Fruit fly (Drosophila melanogaster): ENCODE data around the gene Coq6.

Coq6 gene

DNA sequence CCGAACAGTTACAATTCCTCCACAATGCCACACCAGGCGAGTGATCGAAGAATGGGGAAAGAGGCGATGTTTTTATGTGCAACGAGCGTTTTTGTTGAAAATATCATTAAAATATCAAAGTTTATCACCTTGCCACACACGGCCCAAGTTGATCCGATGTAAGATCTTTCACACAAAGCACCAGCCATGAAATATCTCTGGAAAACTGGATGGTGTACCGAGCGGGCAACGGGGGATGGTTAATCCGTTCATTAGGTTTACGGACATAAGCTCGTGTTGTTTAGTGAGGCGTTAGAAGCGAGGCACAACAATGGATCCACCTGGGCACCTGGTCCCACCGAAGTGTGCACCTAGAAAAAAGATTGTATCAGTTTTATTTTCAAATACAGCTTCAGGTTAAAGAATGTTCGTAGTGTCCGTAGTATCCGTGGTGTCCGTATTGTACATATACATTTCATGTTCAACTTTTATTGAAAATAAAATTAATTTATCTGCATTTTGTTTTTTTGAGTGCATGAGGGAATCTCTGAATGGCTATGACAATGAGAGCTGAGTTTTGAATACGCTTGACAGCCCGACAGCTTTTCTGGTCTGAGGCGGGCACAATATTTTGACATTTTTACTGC, 35.4 kb downstream of the Coq6 start (continued):
- TF ChIP-seq Hand (GFP tag; optimal IDR thresholded peaks at IDR 0.05) (no peak), sug (tag; optimal IDR thresholded peaks at IDR 0.05) (no peak), CG2129 (GFP tag; IDR thresholded peaks at IDR 0.05; ENCODE audit: partially characterized antibody) (no peak), Myb (GFP tag; optimal IDR thresholded peaks at IDR 0.05) (peak; percentile 14), psq (GFP tag; optimal IDR thresholded peaks at IDR 0.05) (no peak), CG18262 (tag; optimal IDR thresholded peaks at IDR 0.05) (peak; percentile 76), CG1024 (GFP tag; IDR thresholded peaks at IDR 0.05) (no peak), CG7987 (GFP tag; optimal IDR thresholded peaks at IDR 0.05) (no peak), CG15073 (GFP tag; optimal IDR thresholded peaks at IDR 0.05) (no peak), CG18011 (GFP tag; optimal IDR thresholded peaks at IDR 0.05) (no peak), ap (GFP tag; IDR thresholded peaks at IDR 0.05) (no peak), ase (GFP tag; IDR thresholded peaks at IDR 0.05) (peak; percentile 11; the same call in 1 of the 3 replicates), Optix (GFP tag; IDR thresholded peaks at IDR 0.05) (peak; percentile 45; the same call in 1 of the 3 replicates), tll (GFP tag; optimal IDR thresholded peaks at IDR 0.05) (no peak), bbx (GFP tag; IDR thresholded peaks at IDR 0.05; ENCODE audit: partially characterized antibody) (no peak)

DNA sequence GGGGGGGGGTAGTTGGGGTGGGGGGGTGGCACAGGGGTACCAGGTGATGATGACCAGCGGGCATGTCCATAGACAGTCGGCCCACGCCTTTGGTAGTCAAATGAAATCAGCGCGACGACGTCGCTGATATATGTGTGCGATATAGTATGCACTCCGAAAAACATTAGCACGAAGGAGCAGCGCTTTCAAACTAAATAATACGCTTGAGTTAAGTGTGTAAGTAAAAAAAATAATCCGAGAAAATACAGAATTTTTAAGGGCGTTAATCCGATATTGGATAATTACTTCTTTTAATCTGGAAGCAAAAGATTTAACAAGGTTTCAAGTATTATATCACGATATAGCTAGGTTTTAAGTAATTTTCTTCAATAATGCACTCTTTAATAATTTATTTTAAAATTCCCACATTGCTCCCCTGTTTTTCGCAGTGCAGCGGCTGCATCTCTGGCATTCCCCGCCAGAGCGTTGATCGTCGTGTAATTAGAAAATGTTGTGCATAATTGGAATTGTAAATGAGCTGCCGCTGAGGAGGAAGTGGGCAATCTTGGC, 37.1 kb downstream of the Coq6 start:
- no peak for TF ChIP-seq tll (GFP tag; optimal IDR thresholded peaks at IDR 0.05)
- TF ChIP-seq dmrt11E (tag; optimal IDR thresholded peaks at IDR 0.05) = peak; percentile 2
- no peak for TF ChIP-seq chif (GFP tag; optimal IDR thresholded peaks at IDR 0.05)
- TF ChIP-seq phol (tag; optimal IDR thresholded peaks at IDR 0.05) = peak; percentile 32
- 0 out of 3 replicates have a peak, but pooled peaks have one; percentile 19 for TF ChIP-seq CG17361 (GFP tag; IDR thresholded peaks at IDR 0.05)
- no peak for TF ChIP-seq tx (GFP tag; optimal IDR thresholded peaks at IDR 0.05)
- peak; percentile 7 for TF ChIP-seq Ssrp (tag; optimal IDR thresholded peaks at IDR 0.05)
- peak; percentile 21 for TF ChIP-seq CG18262 (tag; optimal IDR thresholded peaks at IDR 0.05)
- no peak for TF ChIP-seq sisA (GFP tag; IDR thresholded peaks at IDR 0.05)
- no peak for TF ChIP-seq Mad (GFP tag; optimal IDR thresholded peaks at IDR 0.05)
- TF ChIP-seq CG4424 (GFP tag; optimal IDR thresholded peaks at IDR 0.05) = peak; percentile 14
- 0 out of 3 replicates have a peak, but pooled peaks have one; percentile 6 for TF ChIP-seq zfh1 (GFP tag; IDR thresholded peaks at IDR 0.05)
- 0 out of 2 replicates have a peak, but pooled peaks have one; percentile 31 for TF ChIP-seq Xrp1 (GFP tag; IDR thresholded peaks at IDR 0.05)
- peak; percentile 51 for TF ChIP-seq sens (GFP tag)
- TF ChIP-seq Oli (tag; optimal IDR thresholded peaks at IDR 0.05) = peak; percentile 7
- TF ChIP-seq CG11504 (tag; optimal IDR thresholded peaks at IDR 0.05) = peak; percentile 49
- TF ChIP-seq Ptx1 (GFP tag; IDR thresholded peaks at IDR 0.05) = 0 out of 2 replicates have a peak, but pooled peaks have one; percentile 17
- peak; percentile 88 for TF ChIP-seq Ets65A (GFP tag)
- no peak for TF ChIP-seq CG12299 (tag; optimal IDR thresholded peaks at IDR 0.05)
- peak; percentile 10 for TF ChIP-seq nmo (GFP tag; optimal IDR thresholded peaks at IDR 0.05)
- no peak for TF ChIP-seq hb (GFP tag; IDR thresholded peaks at IDR 0.05; ENCODE audit: partially characterized antibody)
- peak; percentile 28 for TF ChIP-seq Sox102F (GFP tag; optimal IDR thresholded peaks at IDR 0.05)
- TF ChIP-seq CG6791 (GFP tag; IDR thresholded peaks at IDR 0.05; ENCODE audit: partially characterized antibody) = no peak
- TF ChIP-seq tap (tag; optimal IDR thresholded peaks at IDR 0.05) = no peak
- TF ChIP-seq CG2712 (tag; optimal IDR thresholded peaks at IDR 0.05) = peak; percentile 32
- 0 out of 2 replicates have a peak, but pooled peaks have one; percentile 18 for TF ChIP-seq ara (GFP tag; IDR thresholded peaks at IDR 0.05)
- peak; percentile 22 for TF ChIP-seq dmrt99B (tag; optimal IDR thresholded peaks at IDR 0.05)
- peak; percentile 34; the same call in 1 of the 2 replicates for TF ChIP-seq CG31441 (GFP tag; IDR thresholded peaks at IDR 0.05)
- TF ChIP-seq prd (optimal IDR thresholded peaks at IDR 0.05) = no peak
- peak; percentile 21; the same call in 1 of the 3 replicates for TF ChIP-seq prd (GFP tag; IDR thresholded peaks at IDR 0.05)
- TF ChIP-seq bsh (GFP tag; optimal IDR thresholded peaks at IDR 0.05) = peak; percentile 17 to 24
- no peak for TF ChIP-seq CG1529 (GFP tag; optimal IDR thresholded peaks at IDR 0.05)
- peak; percentile 4 for TF ChIP-seq CoRest (tag; optimal IDR thresholded peaks at IDR 0.05)
- no peak for TF ChIP-seq HmgZ (tag; optimal IDR thresholded peaks at IDR 0.05)
- TF ChIP-seq Drgx (GFP tag; IDR thresholded peaks at IDR 0.05) = peak; percentile 56

Measured in whole organism, embryonic.